Worm (Caenorhabditis elegans) whole organism, young adult: Measurements from ENCODE around the gene F44F4.9.

Experiments
- B0261.1 ChIP-seq: sonication (generic microtip); optimal IDR thresholded peaks from 2 replicates; lab custom pipeline; 2016; ENCODE audit warnings: mild to moderate bottlenecking, missing genetic modification characterization, moderate library complexity, missing compliant biosample characterization
- C17E4.6 ChIP-seq: fragments of 200-800 bp; sonication (Bioruptor generic); IDR thresholded peaks from 2 replicates; pipeline ENCODE4 v1.3.6; 2022; ENCODE audit warnings: missing genetic modification reagents, missing genetic modification characterization, missing compliant biosample characterization
- D2030.7 ChIP-seq: fragments of 200-800 bp; sonication (Bioruptor generic); IDR thresholded peaks from 2 replicates; pipeline ENCODE4 v1.3.6; 2022; ENCODE audit warnings: missing genetic modification reagents, missing genetic modification characterization, missing compliant biosample characterization
- F22D6.2 ChIP-seq: sonication (generic microtip); optimal IDR thresholded peaks from 2 replicates; lab custom pipeline; 2016; ENCODE audit warnings: mild to moderate bottlenecking, missing genetic modification characterization, missing compliant biosample characterization
- F37B4.10 ChIP-seq: fragments of 200-800 bp; sonication (Bioruptor generic); IDR thresholded peaks from 2 replicates; pipeline ENCODE4 v1.3.6; 2022; ENCODE audit warnings: missing genetic modification characterization, missing compliant biosample characterization
- F39B2.1 ChIP-seq: fragments of 200-800 bp; sonication (Bioruptor generic); IDR thresholded peaks from 2 replicates; pipeline ENCODE4 v1.3.6; 2022; ENCODE audit warnings: missing genetic modification reagents, missing genetic modification characterization, missing compliant biosample characterization
- F49E8.2 ChIP-seq: sonication (generic microtip); optimal IDR thresholded peaks from 3 replicates; lab custom pipeline; 2017; ENCODE audit warnings: missing genetic modification characterization, mild to moderate bottlenecking, missing compliant biosample characterization, antibody characterized with exemption, moderate library complexity; ENCODE audit not compliant: insufficient read depth
- F52B5.7 ChIP-seq: sonication (generic microtip); optimal IDR thresholded peaks from 2 replicates; lab custom pipeline; 2016; ENCODE audit warnings: mild to moderate bottlenecking, missing genetic modification characterization, missing compliant biosample characterization
- F57C9.4 ChIP-seq: sonication (generic microtip); optimal IDR thresholded peaks from 2 replicates; lab custom pipeline; 2017; ENCODE audit warnings: mild to moderate bottlenecking, missing genetic modification characterization, missing compliant biosample characterization
- K11D2.4 ChIP-seq: fragments of 200-800 bp; sonication (Bioruptor generic); IDR thresholded peaks from 2 replicates; pipeline ENCODE4 v1.3.6; 2022; ENCODE audit warnings: missing genetic modification reagents, missing genetic modification characterization, missing compliant biosample characterization
- T26A5.8 ChIP-seq: sonication (generic microtip); optimal IDR thresholded peaks from 2 replicates; lab custom pipeline; 2016; ENCODE audit warnings: missing genetic modification characterization, missing compliant biosample characterization
- Y53F4B.3 ChIP-seq: fragments of 200-800 bp; sonication (Bioruptor generic); IDR thresholded peaks from 2 replicates; pipeline ENCODE4 v1.3.6; 2022; ENCODE audit warnings: missing genetic modification reagents, missing genetic modification characterization, missing compliant biosample characterization
- Y95B8A.8 ChIP-seq: fragments of 200-800 bp; sonication (Bioruptor generic); IDR thresholded peaks from 2 replicates; pipeline ENCODE4 v1.3.6; 2022; ENCODE audit warnings: missing genetic modification reagents, missing genetic modification characterization, missing compliant biosample characterization
- ZK185.1 ChIP-seq: sonication (generic microtip); optimal IDR thresholded peaks from 2 replicates; lab custom pipeline; 2016; ENCODE audit warnings: mild to moderate bottlenecking, missing genetic modification characterization, missing compliant biosample characterization; ENCODE audit not compliant: poor library complexity, severe bottlenecking
- ama-1 ChIP-seq, 3 experiments: fragments of 150-350 bp in 1 of 3; sonication (generic microtip) in 2 of 3; optimal IDR thresholded peaks; 2 replicates each; lab custom pipeline; 2014 to 2018; ENCODE audit warnings: missing biosample characterization in 2 of 3, missing genetic modification characterization in 2 of 3, missing genetic modification reagents in 2 of 3
- attf-3 ChIP-seq: fragments of 200-800 bp; sonication (Bioruptor generic); conservative IDR thresholded peaks from 2 replicates; pipeline ENCODE4 v1.3.6; 2022; ENCODE audit warnings: missing genetic modification reagents, missing genetic modification characterization, missing compliant biosample characterization
- bed-2 ChIP-seq: fragments of 200-800 bp; sonication (Bioruptor generic); IDR thresholded peaks from 2 replicates; pipeline ENCODE4 v1.3.6; 2022; ENCODE audit warnings: missing genetic modification reagents, missing genetic modification characterization, missing compliant biosample characterization
- ccch-3 ChIP-seq: fragments of 200-800 bp; sonication (Bioruptor generic); optimal IDR thresholded peaks from 2 replicates; lab custom pipeline; 2018; ENCODE audit warnings: mild to moderate bottlenecking, missing genetic modification characterization, missing compliant biosample characterization
- cebp-1 ChIP-seq, 2 experiments: fragments of 200-800 bp in 1 of 2; sonication (Bioruptor generic) in 1 of 2; sonication (generic microtip) in 1 of 2; IDR thresholded peaks in 1 of 2; optimal IDR thresholded peaks in 1 of 2; 2 replicates each; pipeline versions ENCODE4 v1.3.6 to Lab custom; 2017 to 2022; ENCODE audit warnings: missing compliant biosample characterization in 2 of 2, missing genetic modification characterization in 2 of 2, mild to moderate bottlenecking in 1 of 2, missing genetic modification reagents in 1 of 2, moderate library complexity in 1 of 2
- cebp-2 ChIP-seq: fragments of 200-800 bp; sonication (Bioruptor generic); IDR thresholded peaks from 2 replicates; pipeline ENCODE4 v1.3.6; 2022; ENCODE audit warnings: missing genetic modification characterization, missing compliant biosample characterization
- ceh-79 ChIP-seq: sonication (generic microtip); optimal IDR thresholded peaks from 2 replicates; lab custom pipeline; 2017; ENCODE audit warnings: mild to moderate bottlenecking, missing genetic modification characterization, missing compliant biosample characterization
- dox-1 ChIP-seq: fragments of 200-800 bp; sonication (Bioruptor generic); IDR thresholded peaks from 2 replicates; pipeline ENCODE4 v1.3.6; 2022; ENCODE audit warnings: missing genetic modification reagents, missing genetic modification characterization, missing compliant biosample characterization
- ets-4 ChIP-seq: fragments of 200-800 bp; sonication (Bioruptor generic); optimal IDR thresholded peaks from 2 replicates; lab custom pipeline; 2018; ENCODE audit warnings: mild to moderate bottlenecking, missing genetic modification characterization, missing compliant biosample characterization
- fkh-3 ChIP-seq: sonication (generic microtip); optimal IDR thresholded peaks from 2 replicates; lab custom pipeline; 2016; ENCODE audit warnings: mild to moderate bottlenecking, missing genetic modification characterization, missing compliant biosample characterization
- hlh-12 ChIP-seq: sonication (generic microtip); optimal IDR thresholded peaks from 2 replicates; lab custom pipeline; 2016; ENCODE audit warnings: missing genetic modification characterization, missing compliant biosample characterization
- hmg-1.2 ChIP-seq: fragments of 200-800 bp; sonication (Bioruptor generic); IDR thresholded peaks from 2 replicates; pipeline ENCODE4 v1.3.6; 2022; ENCODE audit warnings: missing genetic modification reagents, missing genetic modification characterization, missing compliant biosample characterization
- lag-1 ChIP-seq: fragments of 200-800 bp; sonication (Bioruptor generic); IDR thresholded peaks from 2 replicates; pipeline ENCODE4 v1.3.6; 2022; ENCODE audit warnings: missing genetic modification reagents, missing genetic modification characterization, missing compliant biosample characterization
- lsy-27 ChIP-seq: sonication (generic microtip); optimal IDR thresholded peaks from 2 replicates; lab custom pipeline; 2017; ENCODE audit warnings: missing genetic modification characterization, mild to moderate bottlenecking, missing compliant biosample characterization, antibody characterized with exemption, missing genotype, borderline replicate concordance; ENCODE audit not compliant: insufficient read depth
- madf-3 ChIP-seq: fragments of 200-800 bp; sonication (Bioruptor generic); IDR thresholded peaks from 2 replicates; pipeline ENCODE4 v1.3.6; 2022; ENCODE audit warnings: missing genetic modification reagents, missing genetic modification characterization, missing compliant biosample characterization
- madf-6 ChIP-seq: fragments of 200-800 bp; sonication (Bioruptor generic); IDR thresholded peaks from 2 replicates; pipeline ENCODE4 v1.3.6; 2022; ENCODE audit warnings: missing genetic modification reagents, missing genetic modification characterization, missing compliant biosample characterization
- nfya-1 ChIP-seq: sonication (generic microtip); optimal IDR thresholded peaks from 2 replicates; lab custom pipeline; 2017; ENCODE audit warnings: antibody characterized with exemption, missing compliant biosample characterization, missing genetic modification characterization, borderline replicate concordance; ENCODE audit not compliant: insufficient read depth
- nfya-2 ChIP-seq: fragments of 200-800 bp; sonication (Bioruptor generic); IDR thresholded peaks from 2 replicates; pipeline ENCODE4 v1.3.6; 2022; ENCODE audit warnings: missing genetic modification reagents, missing genetic modification characterization, missing compliant biosample characterization
- nhr-120 ChIP-seq: fragments of 200-800 bp; sonication (Bioruptor generic); IDR thresholded peaks from 2 replicates; pipeline ENCODE4 v1.3.6; 2022; ENCODE audit warnings: missing genetic modification characterization, missing compliant biosample characterization
- nhr-90 ChIP-seq: sonication (generic microtip); optimal IDR thresholded peaks from 2 replicates; lab custom pipeline; 2016; ENCODE audit warnings: missing genotype, mild to moderate bottlenecking, missing genetic modification characterization, missing compliant biosample characterization
- rcor-1 ChIP-seq: fragments of 200-800 bp; sonication (Bioruptor generic); IDR thresholded peaks from 2 replicates; pipeline ENCODE4 v1.3.6; 2022; ENCODE audit warnings: missing genetic modification reagents, missing genetic modification characterization, missing compliant biosample characterization
- repo-1 ChIP-seq: sonication (generic microtip); optimal IDR thresholded peaks from 2 replicates; lab custom pipeline; 2017; ENCODE audit warnings: mild to moderate bottlenecking, missing genetic modification characterization, missing compliant biosample characterization
- snpc-1.1 ChIP-seq: sonication (generic microtip); optimal IDR thresholded peaks from 2 replicates; lab custom pipeline; 2017; ENCODE audit warnings: missing genetic modification characterization, mild to moderate bottlenecking, missing compliant biosample characterization, antibody characterized with exemption, moderate library complexity, missing genotype, missing genetic modification reagents; ENCODE audit not compliant: insufficient read depth
- snpc-4 ChIP-seq, 5 experiments: fragments of 150-350 bp in 1 of 5; sonication (generic microtip) in 4 of 5; optimal IDR thresholded peaks; 2 replicates each; lab custom pipeline; 2014 to 2018; ENCODE audit warnings: missing genetic modification characterization in 5 of 5, missing biosample characterization in 3 of 5, antibody characterized with exemption in 2 of 5, mild to moderate bottlenecking in 2 of 5, missing compliant biosample characterization in 2 of 5, missing genotype in 2 of 5, moderate library complexity in 2 of 5, missing genetic modification reagents in 1 of 5
- somi-1 ChIP-seq: fragments of 200-800 bp; sonication (Bioruptor generic); optimal IDR thresholded peaks from 2 replicates; lab custom pipeline; 2018; ENCODE audit warnings: mild to moderate bottlenecking, missing genetic modification characterization, missing compliant biosample characterization
- sptf-2 ChIP-seq: fragments of 200-800 bp; sonication (Bioruptor generic); optimal IDR thresholded peaks from 2 replicates; lab custom pipeline; 2018; ENCODE audit warnings: mild to moderate bottlenecking, missing genetic modification characterization, missing compliant biosample characterization
- tbp1 ChIP-seq: fragments of 200-800 bp; sonication (Bioruptor generic); optimal IDR thresholded peaks from 2 replicates; lab custom pipeline; 2018; ENCODE audit warnings: mild to moderate bottlenecking, missing genetic modification characterization, missing compliant biosample characterization
- tbx-9 ChIP-seq: sonication (generic microtip); optimal IDR thresholded peaks from 2 replicates; lab custom pipeline; 2016; ENCODE audit warnings: borderline replicate concordance, missing genetic modification characterization, inconsistent platforms, missing compliant biosample characterization
- tlf-1 ChIP-seq: fragments of 200-800 bp; sonication (Bioruptor generic); optimal IDR thresholded peaks from 2 replicates; lab custom pipeline; 2018; ENCODE audit warnings: mild to moderate bottlenecking, missing genetic modification characterization, missing compliant biosample characterization
- unc-130 ChIP-seq: sonication (generic microtip); optimal IDR thresholded peaks from 2 replicates; lab custom pipeline; 2016; ENCODE audit warnings: missing genetic modification reagents, missing genetic modification characterization, missing compliant biosample characterization
- unc-62 ChIP-seq: fragments of 150-350 bp; optimal IDR thresholded peaks from 2 replicates; lab custom pipeline; 2014; ENCODE audit warnings: missing biosample characterization, missing genetic modification reagents, missing genetic modification characterization
- zim-3 ChIP-seq: sonication (generic microtip); optimal IDR thresholded peaks from 2 replicates; lab custom pipeline; 2017; ENCODE audit warnings: mild to moderate bottlenecking, missing genetic modification characterization, moderate library complexity, missing compliant biosample characterization

F44F4.9 gene

DNA sequence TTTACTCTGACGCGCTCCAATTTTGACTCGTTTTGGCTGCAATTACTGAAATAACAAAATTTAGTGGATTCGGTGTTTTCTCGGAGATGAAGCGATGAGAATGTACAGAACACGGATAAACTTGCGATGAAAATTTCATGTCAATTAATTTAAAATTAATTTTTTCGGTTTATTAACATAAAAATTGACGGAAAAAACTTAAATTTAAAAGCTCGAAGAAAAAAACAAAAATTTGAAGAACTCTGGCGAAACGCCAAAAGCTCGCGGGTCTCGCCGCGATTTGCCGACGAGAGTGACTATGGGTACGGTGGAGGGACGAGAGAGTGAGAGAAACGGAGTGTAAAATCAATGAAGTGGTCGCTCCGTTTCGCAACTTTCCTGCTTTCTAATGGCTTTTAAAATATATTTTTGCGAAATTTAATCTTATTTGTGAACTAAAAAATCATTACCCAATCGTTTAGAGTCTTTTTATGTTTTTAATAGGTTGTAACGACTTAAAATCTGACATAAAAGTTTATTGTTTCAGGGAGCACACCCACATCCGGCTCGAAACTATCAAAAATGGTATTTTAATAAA lies 46.9 kb downstream of the F44F4.9 start, which contains the start of the genes gmps-1 and cap-2 (continued):
- TF ChIP-seq madf-6 (GFP tag; lab: Robert Waterston, UW): peak; percentile 93
- no peak for TF ChIP-seq ama-1 (optimal IDR thresholded peaks at IDR 0.05; lab: Kevin White, UChicago)
- peak in 1 of 2 experiments; percentile 62 for TF ChIP-seq ama-1 (GFP tag; optimal IDR thresholded peaks at IDR 0.05; lab: Kevin White, UChicago)
- TF ChIP-seq snpc-1.1 (tag; lab: Kevin White, UChicago): peak; percentile 64
- TF ChIP-seq sptf-2 (GFP tag; lab: Kevin White, UChicago): no peak
- TF ChIP-seq bed-2 (GFP tag; lab: Robert Waterston, UW): no peak
- TF ChIP-seq nfya-2 (GFP tag; lab: Robert Waterston, UW): no peak
- TF ChIP-seq B0261.1 (tag; lab: Kevin White, UChicago): peak; percentile 26
- TF ChIP-seq lag-1 (GFP tag; lab: Robert Waterston, UW): peak; percentile 88; the same call in 1 of the 2 replicates
- TF ChIP-seq unc-62 (GFP tag; lab: Kevin White, UChicago): no peak
- no peak for TF ChIP-seq ets-4 (GFP tag; lab: Kevin White, UChicago)
- TF ChIP-seq Y53F4B.3 (GFP tag; lab: Robert Waterston, UW): 0 out of 2 replicates have a peak, but pooled peaks have one; percentile 14
- TF ChIP-seq F37B4.10 (GFP tag; lab: Robert Waterston, UW): no peak
- peak; percentile 52 for TF ChIP-seq unc-130 (GFP tag; lab: Kevin White, UChicago)
- TF ChIP-seq F39B2.1 (GFP tag; lab: Robert Waterston, UW): peak; percentile 30; the same call in 1 of the 2 replicates
- peak; percentile 95 for TF ChIP-seq tlf-1 (GFP tag; lab: Kevin White, UChicago)
- TF ChIP-seq dox-1 (GFP tag; lab: Robert Waterston, UW): peak; percentile 97
- peak; percentile 95 for TF ChIP-seq rcor-1 (GFP tag; lab: Robert Waterston, UW)
- no peak for TF ChIP-seq zim-3
- TF ChIP-seq ceh-79 (tag; lab: Kevin White, UChicago): no peak
- TF ChIP-seq attf-3 (GFP tag; lab: Robert Waterston, UW): peak; percentile 78
- peak; percentile 94 for TF ChIP-seq ZK185.1 (tag; lab: Kevin White, UChicago)
- peak; percentile 95 for TF ChIP-seq repo-1 (tag; lab: Kevin White, UChicago)
- peak; percentile 49 for TF ChIP-seq F57C9.4 (tag; lab: Kevin White, UChicago)
- peak; percentile 81; the same call in 1 of the 2 replicates for TF ChIP-seq cebp-2 (GFP tag; lab: Robert Waterston, UW)
- no peak for TF ChIP-seq nhr-120 (GFP tag; lab: Robert Waterston, UW)
- peak; percentile 79 for TF ChIP-seq F22D6.2 (tag; lab: Kevin White, UChicago)
- TF ChIP-seq Y95B8A.8 (GFP tag; lab: Robert Waterston, UW): peak; percentile 89
- peak; percentile 92 for TF ChIP-seq madf-3 (GFP tag; lab: Robert Waterston, UW)
- TF ChIP-seq cebp-1 (GFP tag; IDR thresholded peaks at IDR 0.05; lab: Robert Waterston, UW): peak; percentile 95
- peak; percentile 98 for TF ChIP-seq cebp-1 (tag; optimal IDR thresholded peaks at IDR 0.05; lab: Kevin White, UChicago)
- TF ChIP-seq F49E8.2 (tag; lab: Kevin White, UChicago): peak; percentile 85
- TF ChIP-seq nfya-1 (tag; lab: Kevin White, UChicago): no peak
- no peak for TF ChIP-seq T26A5.8
- TF ChIP-seq hmg-1.2 (GFP tag; lab: Robert Waterston, UW): peak; percentile 88
- peak; percentile 74 for TF ChIP-seq tbp1
- no peak for TF ChIP-seq lsy-27 (tag; lab: Kevin White, UChicago)
- TF ChIP-seq hlh-12 (tag; lab: Kevin White, UChicago): no peak
- TF ChIP-seq fkh-3 (tag; lab: Kevin White, UChicago): no peak
- peak; percentile 42 for TF ChIP-seq somi-1 (GFP tag; lab: Kevin White, UChicago)
- no peak for TF ChIP-seq ccch-3 (GFP tag; lab: Kevin White, UChicago)
- peak; percentile 49 for TF ChIP-seq snpc-4 (GFP tag; optimal IDR thresholded peaks at IDR 0.05; lab: Kevin White, UChicago)
- peak; percentile 2 to 87 (median 48) for TF ChIP-seq snpc-4 (tag; optimal IDR thresholded peaks at IDR 0.05; lab: Kevin White, UChicago)
- TF ChIP-seq nhr-90 (tag; lab: Kevin White, UChicago): peak; percentile 19
- TF ChIP-seq tbx-9 (tag; lab: Kevin White, UChicago): no peak
- peak; percentile 91 for TF ChIP-seq D2030.7 (GFP tag; lab: Robert Waterston, UW)
- peak; percentile 96 for TF ChIP-seq K11D2.4 (GFP tag; lab: Robert Waterston, UW)
- peak; percentile 92 for TF ChIP-seq C17E4.6 (GFP tag; lab: Robert Waterston, UW)
- TF ChIP-seq F52B5.7 (tag; lab: Kevin White, UChicago): peak; percentile 43
